Fruit fly (Drosophila melanogaster): ENCODE data around the gene CG31495.

dm6 chr3R:13827953-13828922 lies 11.5 kb downstream of the CG31495 start, which contains the start of gene Mst87F:
- TF ChIP-seq Sin3A (optimal IDR thresholded peaks at IDR 0.05) = no peak
- no peak for TF ChIP-seq psq (optimal IDR thresholded peaks at IDR 0.05)
- TF ChIP-seq Myc (optimal IDR thresholded peaks at IDR 0.05) = no peak
- no peak for TF ChIP-seq insv (optimal IDR thresholded peaks at IDR 0.05)
- no peak for TF ChIP-seq ttk (optimal IDR thresholded peaks at IDR 0.05)
